Worm (Caenorhabditis elegans): ENCODE results near the gene Y43F8B.19.

The Y43F8B.19 gene

DNA sequence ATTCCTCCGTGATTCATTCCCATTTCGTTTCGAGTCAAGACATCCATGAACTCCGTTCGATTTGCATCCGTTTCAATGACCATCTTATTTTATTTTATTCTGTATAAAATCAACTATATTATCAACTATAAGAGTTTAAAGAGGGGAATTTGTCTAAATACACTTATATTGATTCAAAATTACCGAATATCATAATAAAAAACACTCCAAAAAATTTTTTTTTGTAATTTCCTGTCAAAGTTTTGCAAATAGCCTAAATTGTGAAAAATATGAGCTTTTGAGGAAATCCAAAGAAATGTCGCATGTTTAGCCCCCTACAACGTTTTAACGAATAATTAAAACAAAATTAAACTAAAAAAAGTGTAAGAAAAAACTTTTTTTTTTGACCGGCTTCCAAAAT, 50.1 kb downstream of the Y43F8B.19 start, which contains the start of gene Y43F8B.15:
Gene Y43F8B.15 (minus strand): TSS at position 101 of the 400 bp plus-strand sequence.
- TF ChIP-seq hlh-4 (tag; optimal IDR thresholded peaks at IDR 0.05) (no peak), snu-23 (GFP tag; optimal IDR thresholded peaks at IDR 0.05) (no peak), ceh-82 (tag; optimal IDR thresholded peaks at IDR 0.05) (no peak), ceh-8 (GFP tag; optimal IDR thresholded peaks at IDR 0.05) (no peak), elt-2 (tag; optimal IDR thresholded peaks at IDR 0.05) (no peak), nhr-28 (tag; optimal IDR thresholded peaks at IDR 0.05) (no peak), nhr-84 (tag; optimal IDR thresholded peaks at IDR 0.05) (no peak), nhr-12 (tag; optimal IDR thresholded peaks at IDR 0.05) (no peak), lsy-2 (tag; optimal IDR thresholded peaks at IDR 0.05) (no peak), ets-5 (GFP tag; IDR thresholded peaks at IDR 0.05) (no peak), mab-9 (GFP tag; IDR thresholded peaks at IDR 0.05) (no peak), mep-1 (tag; optimal IDR thresholded peaks at IDR 0.05) (no peak), fkh-10 (GFP tag; optimal IDR thresholded peaks at IDR 0.05) (no peak)
